Fruit fly (Drosophila melanogaster): ENCODE results near the gene CG7884.

CG7884 gene

dm6 chrX:19280685-19281084 is 60.3 kb downstream of the CG7884 start:
- TF ChIP-seq CG17801 (GFP tag; optimal IDR thresholded peaks at IDR 0.05; ENCODE audit: partially characterized antibody), result no peak

dm6 chrX:19281271-19281670 is 60.8 kb downstream of the CG7884 start:
- TF ChIP-seq CG17801 (GFP tag; optimal IDR thresholded peaks at IDR 0.05; ENCODE audit: partially characterized antibody), result no peak

- TF ChIP-seq CG17801 (GFP tag; optimal IDR thresholded peaks at IDR 0.05; ENCODE audit: partially characterized antibody), result no peak
Measured at dm6 chrX:19285441-19285840, 65.0 kb downstream of the CG7884 start.
